Worm (Caenorhabditis elegans) whole organism, L1 larva: ENCODE results near the gene Y51H7C.10.

Experiments used
- C34B4.2 ChIP-seq: sonication (generic microtip); optimal IDR thresholded peaks from 2 replicates; lab custom pipeline; 2017; ENCODE audit warnings: mild to moderate bottlenecking, missing genetic modification characterization, missing compliant biosample characterization
- F16B12.6 ChIP-seq: fragments of 150-350 bp; optimal IDR thresholded peaks from 2 replicates; lab custom pipeline; 2014; ENCODE audit warnings: missing biosample characterization, missing genetic modification characterization
- Y116A8C.19 ChIP-seq: sonication (generic microtip); optimal IDR thresholded peaks from 2 replicates; lab custom pipeline; 2016; ENCODE audit warnings: missing compliant biosample characterization, missing genetic modification characterization, borderline replicate concordance
- aly-2 ChIP-seq: fragments of 150-350 bp; optimal IDR thresholded peaks from 2 replicates; lab custom pipeline; 2014; ENCODE audit warnings: missing biosample characterization, missing genetic modification characterization
- ama-1 ChIP-seq: fragments of 150-350 bp; optimal IDR thresholded peaks from 2 replicates; lab custom pipeline; 2014
- blmp-1 ChIP-seq: fragments of 150-350 bp; optimal IDR thresholded peaks from 2 replicates; lab custom pipeline; 2014; ENCODE audit warnings: missing biosample characterization, missing genetic modification characterization
- ceh-63 ChIP-seq: fragments of 200-800 bp; sonication (Bioruptor generic); optimal IDR thresholded peaks from 2 replicates; lab custom pipeline; 2018; ENCODE audit warnings: mild to moderate bottlenecking, missing genetic modification characterization, missing compliant biosample characterization
- ceh-82 ChIP-seq, 3 experiments: fragments of 150-350 bp in 1 of 3; sonication (generic microtip) in 2 of 3; optimal IDR thresholded peaks; 2 replicates each; lab custom pipeline; 2014 to 2017; ENCODE audit warnings: missing biosample characterization in 3 of 3, missing genetic modification characterization in 3 of 3
- ceh-90 ChIP-seq: sonication (generic microtip); optimal IDR thresholded peaks from 2 replicates; lab custom pipeline; 2016; ENCODE audit warnings: missing genetic modification characterization, missing compliant biosample characterization
- ces-1 ChIP-seq: fragments of 150-350 bp; optimal IDR thresholded peaks from 2 replicates; lab custom pipeline; 2014; ENCODE audit warnings: missing biosample characterization, missing genetic modification reagents, missing genetic modification characterization
- dpl-1 ChIP-seq, 3 experiments: fragments of 150-350 bp in 2 of 3; sonication (generic microtip) in 1 of 3; optimal IDR thresholded peaks; 2 replicates each; lab custom pipeline; 2014 to 2017; ENCODE audit warnings: missing biosample characterization in 3 of 3, missing genetic modification characterization in 3 of 3, missing genetic modification reagents in 3 of 3
- dsc-1 ChIP-seq: sonication (generic microtip); optimal IDR thresholded peaks from 2 replicates; lab custom pipeline; 2016; ENCODE audit warnings: mild to moderate bottlenecking, missing genetic modification characterization, missing compliant biosample characterization
- efl-1 ChIP-seq, 4 experiments: fragments of 150-350 bp; optimal IDR thresholded peaks in 3 of 4; peaks in 1 of 4; 1 replicate in 1 of 4; 2 replicates in 3 of 4; lab custom pipeline; 2014; ENCODE audit warnings: missing biosample characterization in 2 of 4, missing genetic modification characterization in 2 of 4, missing genetic modification reagents in 2 of 4
- egl-13 ChIP-seq: sonication (generic microtip); optimal IDR thresholded peaks from 2 replicates; lab custom pipeline; 2016; ENCODE audit warnings: missing genotype, missing genetic modification reagents, missing genetic modification characterization, missing compliant biosample characterization
- elt-3 ChIP-seq, 6 experiments: fragments of 150-350 bp in 1 of 6; sonication (generic microtip); optimal IDR thresholded peaks; 2 replicates each; lab custom pipeline; 2017 to 2018; ENCODE audit warnings: missing biosample characterization in 6 of 6, missing genetic modification characterization in 6 of 6, inconsistent platforms in 1 of 6
- fkh-10 ChIP-seq: sonication (generic microtip); optimal IDR thresholded peaks from 2 replicates; lab custom pipeline; 2017; ENCODE audit warnings: missing biosample characterization, missing genetic modification reagents, missing genetic modification characterization
- fkh-4 ChIP-seq: sonication (generic microtip); optimal IDR thresholded peaks from 2 replicates; lab custom pipeline; 2016; ENCODE audit warnings: missing compliant biosample characterization, missing genetic modification characterization, borderline replicate concordance
- fkh-8 ChIP-seq: sonication (generic microtip); optimal IDR thresholded peaks from 2 replicates; lab custom pipeline; 2016; ENCODE audit warnings: mild to moderate bottlenecking, missing genetic modification characterization, missing compliant biosample characterization
- fos-1 ChIP-seq: fragments of 150-350 bp; optimal IDR thresholded peaks from 2 replicates; lab custom pipeline; 2014; ENCODE audit warnings: missing biosample characterization, missing genetic modification characterization
- hpl-2 ChIP-seq: fragments of 150-350 bp; optimal IDR thresholded peaks from 2 replicates; lab custom pipeline; 2014; ENCODE audit warnings: missing biosample characterization, missing genetic modification reagents, missing genetic modification characterization
- irx-1 ChIP-seq: sonication (generic microtip); optimal IDR thresholded peaks from 2 replicates; lab custom pipeline; 2016; ENCODE audit warnings: missing genetic modification characterization, missing compliant biosample characterization
- isw-1 ChIP-seq: fragments of 200-800 bp; sonication (Bioruptor generic); IDR thresholded peaks from 2 replicates; pipeline ENCODE4 v1.3.6; 2022; ENCODE audit warnings: missing genetic modification characterization, missing compliant biosample characterization
- jun-1 ChIP-seq: fragments of 150-350 bp; optimal IDR thresholded peaks from 2 replicates; lab custom pipeline; 2014; ENCODE audit warnings: missing biosample characterization, missing genetic modification reagents, missing genetic modification characterization
- lin-15B ChIP-seq: fragments of 150-350 bp; sonication (generic microtip); optimal IDR thresholded peaks from 3 replicates; lab custom pipeline; 2014; ENCODE audit warnings: missing biosample characterization, missing genetic modification characterization
- lin-35 ChIP-seq, 2 experiments: fragments of 150-350 bp; optimal IDR thresholded peaks; 2 replicates each; lab custom pipeline; 2014; ENCODE audit warnings: missing biosample characterization in 2 of 2, missing genetic modification characterization in 2 of 2, missing genetic modification reagents in 2 of 2
- lin-39 ChIP-seq: fragments of 150-350 bp; optimal IDR thresholded peaks from 2 replicates; lab custom pipeline; 2014; ENCODE audit warnings: missing biosample characterization, missing genetic modification reagents, missing genetic modification characterization
- lsy-2 ChIP-seq, 2 experiments: fragments of 150-350 bp; optimal IDR thresholded peaks; 2 replicates each; lab custom pipeline; 2014; ENCODE audit warnings: missing biosample characterization in 2 of 2, missing genetic modification characterization in 2 of 2
- mep-1 ChIP-seq: fragments of 150-350 bp; optimal IDR thresholded peaks from 2 replicates; lab custom pipeline; 2014; ENCODE audit warnings: missing biosample characterization, missing genetic modification characterization
- nhr-11 ChIP-seq: fragments of 150-350 bp; optimal IDR thresholded peaks from 2 replicates; lab custom pipeline; 2014; ENCODE audit warnings: missing biosample characterization, missing genetic modification characterization
- nhr-12 ChIP-seq: sonication (generic microtip); optimal IDR thresholded peaks from 2 replicates; lab custom pipeline; 2017; ENCODE audit warnings: missing biosample characterization, missing genetic modification characterization
- nhr-19 ChIP-seq: fragments of 200-800 bp; sonication (Bioruptor generic); conservative IDR thresholded peaks from 2 replicates; pipeline ENCODE4 v1.3.6; 2022; ENCODE audit warnings: missing genetic modification characterization, missing compliant biosample characterization
- nhr-237 ChIP-seq: fragments of 150-350 bp; optimal IDR thresholded peaks from 2 replicates; lab custom pipeline; 2014; ENCODE audit warnings: missing biosample characterization, missing genetic modification characterization
- nhr-47 ChIP-seq: sonication (generic microtip); optimal IDR thresholded peaks from 2 replicates; lab custom pipeline; 2016; ENCODE audit warnings: mild to moderate bottlenecking, missing genetic modification characterization, moderate library complexity, missing compliant biosample characterization
- nhr-71 ChIP-seq: sonication (generic microtip); optimal IDR thresholded peaks from 2 replicates; lab custom pipeline; 2016; ENCODE audit warnings: mild to moderate bottlenecking, missing genetic modification characterization, moderate library complexity, missing compliant biosample characterization
- nhr-77 ChIP-seq: fragments of 150-350 bp; optimal IDR thresholded peaks from 2 replicates; lab custom pipeline; 2014; ENCODE audit warnings: missing biosample characterization, missing genetic modification characterization
- nhr-85 ChIP-seq: sonication (generic microtip); peaks from one replicate; lab custom pipeline; 2016; ENCODE audit warnings: missing genetic modification characterization, inconsistent platforms, missing compliant biosample characterization
- pqm-1 ChIP-seq: sonication (generic microtip); optimal IDR thresholded peaks from 3 replicates; lab custom pipeline; 2017; ENCODE audit warnings: missing biosample characterization, missing genetic modification characterization
- rnt-1 ChIP-seq: sonication (generic microtip); optimal IDR thresholded peaks from 2 replicates; lab custom pipeline; 2016; ENCODE audit warnings: mild to moderate bottlenecking, missing genetic modification characterization, moderate library complexity, missing compliant biosample characterization
- skn-1 ChIP-seq: fragments of 150-350 bp; optimal IDR thresholded peaks from 2 replicates; lab custom pipeline; 2014; ENCODE audit warnings: missing biosample characterization, missing genetic modification characterization
- snpc-4 ChIP-seq: fragments of 150-350 bp; optimal IDR thresholded peaks from 2 replicates; lab custom pipeline; 2014; ENCODE audit warnings: missing biosample characterization, missing genetic modification characterization
- snu-23 ChIP-seq: sonication (generic microtip); optimal IDR thresholded peaks from 2 replicates; lab custom pipeline; 2016; ENCODE audit warnings: missing genetic modification characterization, missing compliant biosample characterization
- tbx-2 ChIP-seq: sonication (generic microtip); optimal IDR thresholded peaks from 2 replicates; lab custom pipeline; 2016; ENCODE audit warnings: missing genetic modification characterization, missing compliant biosample characterization
- unc-86 ChIP-seq: sonication (generic microtip); optimal IDR thresholded peaks from 2 replicates; lab custom pipeline; 2016; ENCODE audit warnings: missing genetic modification characterization, missing compliant biosample characterization
- vab-15 ChIP-seq: sonication (generic microtip); optimal IDR thresholded peaks from 2 replicates; lab custom pipeline; 2017; ENCODE audit warnings: missing genotype, mild to moderate bottlenecking, missing genetic modification characterization, missing compliant biosample characterization
- zag-1 ChIP-seq: fragments of 150-350 bp; optimal IDR thresholded peaks from 2 replicates; lab custom pipeline; 2014; ENCODE audit warnings: missing biosample characterization, missing genetic modification characterization
- zip-4 ChIP-seq: fragments of 200-800 bp; sonication (Bioruptor generic); optimal IDR thresholded peaks from 2 replicates; lab custom pipeline; 2018; ENCODE audit warnings: mild to moderate bottlenecking, missing genetic modification characterization, moderate library complexity, missing compliant biosample characterization
- ztf-11 ChIP-seq, 2 experiments: sonication (generic microtip); optimal IDR thresholded peaks; 2 replicates each; lab custom pipeline; 2016 to 2017; ENCODE audit warnings: missing genetic modification characterization in 2 of 2, missing biosample characterization in 1 of 2, missing compliant biosample characterization in 1 of 2
- ztf-4 ChIP-seq: fragments of 150-350 bp; optimal IDR thresholded peaks from 2 replicates; lab custom pipeline; 2014; ENCODE audit warnings: missing biosample characterization, missing genetic modification characterization

Gene Y51H7C.10

ce11 chrII:1378259-1378658 is 45.3 kb downstream of the Y51H7C.10 start, which contains the start of gene F54D12.10:
Gene F54D12.10 (minus strand): TSS chrII:1378359.
- TF ChIP-seq fos-1 (tag; lab: Kevin White, UChicago) (no peak), fkh-8 (tag; lab: Kevin White, UChicago) (no peak), nhr-11 (tag; lab: Kevin White, UChicago) (no peak), nhr-237 (tag; lab: Kevin White, UChicago) (no peak), aly-2 (no peak), fkh-4 (no peak), nhr-19 (GFP tag; lab: Robert Waterston, UW) (no peak), snu-23 (GFP tag; lab: Kevin White, UChicago) (no peak), zip-4 (GFP tag; lab: Kevin White, UChicago) (no peak), rnt-1 (tag; lab: Kevin White, UChicago) (no peak), lin-15B (no peak), elt-3 (tag; optimal IDR thresholded peaks at IDR 0.05; lab: Kevin White, UChicago) (no peak), nhr-71 (tag; lab: Kevin White, UChicago) (no peak), vab-15 (tag; lab: Kevin White, UChicago) (no peak), ces-1 (GFP tag; lab: Kevin White, UChicago) (no peak), jun-1 (tag; lab: Kevin White, UChicago) (no peak), unc-86 (tag; lab: Kevin White, UChicago) (no peak), mep-1 (tag; lab: Kevin White, UChicago) (no peak)

ce11 chrII:1376795-1377194 is 46.8 kb downstream of the Y51H7C.10 start:
- TF ChIP-seq lin-35 (GFP tag; optimal IDR thresholded peaks at IDR 0.05; lab: Kevin White, UChicago) (no peak), ceh-90 (tag; lab: Kevin White, UChicago) (no peak), nhr-47 (tag; lab: Kevin White, UChicago) (no peak), F16B12.6 (tag; lab: Kevin White, UChicago) (no peak), dpl-1 (GFP tag; optimal IDR thresholded peaks at IDR 0.05; lab: Kevin White, UChicago) (peak in 1 of 3 experiments; percentile 31), ama-1 (lab: Kevin White, UChicago) (no peak), pqm-1 (no peak), nhr-12 (tag; lab: Kevin White, UChicago) (no peak), efl-1 (optimal IDR thresholded peaks at IDR 0.05; lab: Kevin White, UChicago) (peak in 1 of 2 experiments; percentile 28), efl-1 (GFP tag; optimal IDR thresholded peaks at IDR 0.05 in 1 of 2; lab: Kevin White, UChicago) (peak in 1 of 2 experiments; percentile 53)

DNA sequence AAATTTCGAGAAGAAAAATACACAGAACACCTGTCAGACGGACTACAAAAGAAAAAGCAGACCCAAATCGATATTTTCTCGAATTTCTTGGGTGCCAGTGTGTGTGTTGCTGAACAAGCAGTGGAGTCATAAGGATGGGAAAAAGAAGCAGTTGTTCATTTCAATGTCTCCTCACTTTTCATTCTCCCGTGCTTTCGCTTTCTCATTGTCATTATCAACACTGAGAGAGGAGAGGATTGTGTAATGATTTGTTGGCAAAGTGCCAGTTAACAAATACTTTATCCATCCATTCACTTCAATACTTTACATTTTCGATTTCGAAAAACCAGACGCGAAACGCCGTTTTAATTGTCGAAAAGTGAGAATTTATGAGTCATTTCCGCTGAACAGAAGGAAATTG is 47.9 kb downstream of the Y51H7C.10 start:
- TF ChIP-seq irx-1: no peak
- peak; percentile 48 for TF ChIP-seq blmp-1
- no peak for TF ChIP-seq ztf-4
- TF ChIP-seq efl-1 (optimal IDR thresholded peaks at IDR 0.05; lab: Kevin White, UChicago): peak in 1 of 2 experiments; percentile 16
- peak in 1 of 2 experiments; percentile 2 for TF ChIP-seq efl-1 (GFP tag; optimal IDR thresholded peaks at IDR 0.05 in 1 of 2; lab: Kevin White, UChicago)
- no peak for TF ChIP-seq ceh-63
- no peak for TF ChIP-seq lin-39
- no peak for TF ChIP-seq fkh-8 (tag; lab: Kevin White, UChicago)
- TF ChIP-seq skn-1 (tag; lab: Kevin White, UChicago): no peak
- TF ChIP-seq nhr-85: no peak
- peak in 1 of 3 experiments; percentile 10 for TF ChIP-seq dpl-1 (GFP tag; optimal IDR thresholded peaks at IDR 0.05; lab: Kevin White, UChicago)
- no peak for TF ChIP-seq nhr-11 (tag; lab: Kevin White, UChicago)
- TF ChIP-seq tbx-2 (tag; lab: Kevin White, UChicago): no peak
- no peak for TF ChIP-seq egl-13 (tag; lab: Kevin White, UChicago)
- TF ChIP-seq hpl-2 (GFP tag; lab: Kevin White, UChicago): no peak
- TF ChIP-seq nhr-12 (tag; lab: Kevin White, UChicago): no peak
- TF ChIP-seq zag-1: no peak
- TF ChIP-seq nhr-71 (tag; lab: Kevin White, UChicago): peak; percentile 49
- TF ChIP-seq ztf-11 (tag; optimal IDR thresholded peaks at IDR 0.05; lab: Kevin White, UChicago): no peak
- no peak for TF ChIP-seq nhr-47 (tag; lab: Kevin White, UChicago)
- no peak for TF ChIP-seq fkh-10 (GFP tag; lab: Kevin White, UChicago)
- TF ChIP-seq C34B4.2 (tag; lab: Kevin White, UChicago): no peak
- TF ChIP-seq mep-1 (tag; lab: Kevin White, UChicago): no peak
- no peak for TF ChIP-seq snpc-4
- TF ChIP-seq dsc-1 (tag; lab: Kevin White, UChicago): no peak
- no peak for TF ChIP-seq Y116A8C.19 (tag; lab: Kevin White, UChicago)
- TF ChIP-seq ceh-90 (tag; lab: Kevin White, UChicago): no peak
- TF ChIP-seq lsy-2 (tag; optimal IDR thresholded peaks at IDR 0.05; lab: Kevin White, UChicago): peak; percentile 19 to 30
- TF ChIP-seq nhr-77 (tag; lab: Kevin White, UChicago): no peak
- no peak for TF ChIP-seq ama-1 (lab: Kevin White, UChicago)
- TF ChIP-seq isw-1: no peak
- no peak for TF ChIP-seq ceh-82 (tag; optimal IDR thresholded peaks at IDR 0.05; lab: Kevin White, UChicago)
